Worm (Caenorhabditis elegans) whole organism, L1 larva: ENCODE data around the gene fbxb-91.

Experiments used
- C34B4.2 ChIP-seq: sonication (generic microtip); optimal IDR thresholded peaks from 2 replicates; lab custom pipeline; 2017; ENCODE audit warnings: mild to moderate bottlenecking, missing genetic modification characterization, missing compliant biosample characterization
- Y116A8C.19 ChIP-seq: sonication (generic microtip); optimal IDR thresholded peaks from 2 replicates; lab custom pipeline; 2016; ENCODE audit warnings: missing compliant biosample characterization, missing genetic modification characterization, borderline replicate concordance
- aha-1 ChIP-seq: fragments of 150-350 bp; optimal IDR thresholded peaks from 2 replicates; lab custom pipeline; 2014; ENCODE audit warnings: missing biosample characterization, missing genetic modification characterization
- ceh-82 ChIP-seq, 3 experiments: fragments of 150-350 bp in 1 of 3; sonication (generic microtip) in 2 of 3; optimal IDR thresholded peaks; 2 replicates each; lab custom pipeline; 2014 to 2017; ENCODE audit warnings: missing biosample characterization in 3 of 3, missing genetic modification characterization in 3 of 3
- dsc-1 ChIP-seq: sonication (generic microtip); optimal IDR thresholded peaks from 2 replicates; lab custom pipeline; 2016; ENCODE audit warnings: mild to moderate bottlenecking, missing genetic modification characterization, missing compliant biosample characterization
- efl-3 ChIP-seq: fragments of 200-800 bp; sonication (Bioruptor generic); optimal IDR thresholded peaks from 2 replicates; lab custom pipeline; 2018; ENCODE audit warnings: mild to moderate bottlenecking, missing genetic modification characterization, missing compliant biosample characterization
- egl-13 ChIP-seq: sonication (generic microtip); optimal IDR thresholded peaks from 2 replicates; lab custom pipeline; 2016; ENCODE audit warnings: missing genotype, missing genetic modification reagents, missing genetic modification characterization, missing compliant biosample characterization
- fkh-10 ChIP-seq: sonication (generic microtip); optimal IDR thresholded peaks from 2 replicates; lab custom pipeline; 2017; ENCODE audit warnings: missing biosample characterization, missing genetic modification reagents, missing genetic modification characterization
- fkh-8 ChIP-seq: sonication (generic microtip); optimal IDR thresholded peaks from 2 replicates; lab custom pipeline; 2016; ENCODE audit warnings: mild to moderate bottlenecking, missing genetic modification characterization, missing compliant biosample characterization
- fos-1 ChIP-seq: fragments of 150-350 bp; optimal IDR thresholded peaks from 2 replicates; lab custom pipeline; 2014; ENCODE audit warnings: missing biosample characterization, missing genetic modification characterization
- hlh-17 ChIP-seq: fragments of 200-800 bp; sonication (Bioruptor generic); optimal IDR thresholded peaks from 2 replicates; lab custom pipeline; 2018; ENCODE audit warnings: missing genetic modification characterization, mild to moderate bottlenecking, missing compliant biosample characterization, moderate library complexity, borderline replicate concordance
- jun-1 ChIP-seq: fragments of 150-350 bp; optimal IDR thresholded peaks from 2 replicates; lab custom pipeline; 2014; ENCODE audit warnings: missing biosample characterization, missing genetic modification reagents, missing genetic modification characterization
- lin-14 ChIP-seq: fragments of 200-800 bp; sonication (Bioruptor generic); optimal IDR thresholded peaks from 2 replicates; lab custom pipeline; 2018; ENCODE audit warnings: mild to moderate bottlenecking, missing genetic modification characterization, moderate library complexity, missing compliant biosample characterization
- lin-35 ChIP-seq, 2 experiments: fragments of 150-350 bp; optimal IDR thresholded peaks; 2 replicates each; lab custom pipeline; 2014; ENCODE audit warnings: missing biosample characterization in 2 of 2, missing genetic modification characterization in 2 of 2, missing genetic modification reagents in 2 of 2
- lin-39 ChIP-seq: fragments of 150-350 bp; optimal IDR thresholded peaks from 2 replicates; lab custom pipeline; 2014; ENCODE audit warnings: missing biosample characterization, missing genetic modification reagents, missing genetic modification characterization
- lsy-2 ChIP-seq, 2 experiments: fragments of 150-350 bp; optimal IDR thresholded peaks; 2 replicates each; lab custom pipeline; 2014; ENCODE audit warnings: missing biosample characterization in 2 of 2, missing genetic modification characterization in 2 of 2
- mep-1 ChIP-seq: fragments of 150-350 bp; optimal IDR thresholded peaks from 2 replicates; lab custom pipeline; 2014; ENCODE audit warnings: missing biosample characterization, missing genetic modification characterization
- nhr-19 ChIP-seq: fragments of 200-800 bp; sonication (Bioruptor generic); conservative IDR thresholded peaks from 2 replicates; pipeline ENCODE4 v1.3.6; 2022; ENCODE audit warnings: missing genetic modification characterization, missing compliant biosample characterization
- nhr-20 ChIP-seq: sonication (generic microtip); optimal IDR thresholded peaks from 2 replicates; lab custom pipeline; 2016; ENCODE audit warnings: mild to moderate bottlenecking, missing genetic modification characterization, missing compliant biosample characterization
- nhr-71 ChIP-seq: sonication (generic microtip); optimal IDR thresholded peaks from 2 replicates; lab custom pipeline; 2016; ENCODE audit warnings: mild to moderate bottlenecking, missing genetic modification characterization, moderate library complexity, missing compliant biosample characterization
- nhr-77 ChIP-seq: fragments of 150-350 bp; optimal IDR thresholded peaks from 2 replicates; lab custom pipeline; 2014; ENCODE audit warnings: missing biosample characterization, missing genetic modification characterization
- nhr-85 ChIP-seq: sonication (generic microtip); peaks from one replicate; lab custom pipeline; 2016; ENCODE audit warnings: missing genetic modification characterization, inconsistent platforms, missing compliant biosample characterization
- nhr-90 ChIP-seq: sonication (generic microtip); optimal IDR thresholded peaks from 2 replicates; lab custom pipeline; 2016; ENCODE audit warnings: mild to moderate bottlenecking, missing genetic modification characterization, missing compliant biosample characterization; ENCODE audit not compliant: poor library complexity
- rnt-1 ChIP-seq: sonication (generic microtip); optimal IDR thresholded peaks from 2 replicates; lab custom pipeline; 2016; ENCODE audit warnings: mild to moderate bottlenecking, missing genetic modification characterization, moderate library complexity, missing compliant biosample characterization
- snpc-4 ChIP-seq: fragments of 150-350 bp; optimal IDR thresholded peaks from 2 replicates; lab custom pipeline; 2014; ENCODE audit warnings: missing biosample characterization, missing genetic modification characterization
- snu-23 ChIP-seq: sonication (generic microtip); optimal IDR thresholded peaks from 2 replicates; lab custom pipeline; 2016; ENCODE audit warnings: missing genetic modification characterization, missing compliant biosample characterization
- sptf-1 ChIP-seq: fragments of 150-350 bp; optimal IDR thresholded peaks from 2 replicates; lab custom pipeline; 2014; ENCODE audit warnings: missing biosample characterization, missing genetic modification characterization
- sup-37 ChIP-seq: fragments of 200-800 bp; sonication (Bioruptor generic); optimal IDR thresholded peaks from 2 replicates; lab custom pipeline; 2018; ENCODE audit warnings: mild to moderate bottlenecking, missing genetic modification characterization, missing compliant biosample characterization
- tbx-2 ChIP-seq: sonication (generic microtip); optimal IDR thresholded peaks from 2 replicates; lab custom pipeline; 2016; ENCODE audit warnings: missing genetic modification characterization, missing compliant biosample characterization
- unc-130 ChIP-seq: fragments of 150-350 bp; optimal IDR thresholded peaks from 2 replicates; lab custom pipeline; 2017; ENCODE audit warnings: missing biosample characterization, missing genetic modification characterization, inconsistent platforms
- unc-86 ChIP-seq: sonication (generic microtip); optimal IDR thresholded peaks from 2 replicates; lab custom pipeline; 2016; ENCODE audit warnings: missing genetic modification characterization, missing compliant biosample characterization
- xbp-1 ChIP-seq: sonication (generic microtip); optimal IDR thresholded peaks from 2 replicates; lab custom pipeline; 2016; ENCODE audit warnings: missing genetic modification characterization, missing compliant biosample characterization
- zag-1 ChIP-seq: fragments of 150-350 bp; optimal IDR thresholded peaks from 2 replicates; lab custom pipeline; 2014; ENCODE audit warnings: missing biosample characterization, missing genetic modification characterization
- ztf-11 ChIP-seq, 2 experiments: sonication (generic microtip); optimal IDR thresholded peaks; 2 replicates each; lab custom pipeline; 2016 to 2017; ENCODE audit warnings: missing genetic modification characterization in 2 of 2, missing biosample characterization in 1 of 2, missing compliant biosample characterization in 1 of 2

fbxb-91 gene

ce11 chrII:3753598-3753997, 3.0 kb upstream of the fbxb-91 start, which contains the start of gene rcd-1:
TSS of gene rcd-1 (plus strand) at chrII:3753898.
- no peak for TF ChIP-seq nhr-19
- no peak for TF ChIP-seq sup-37 (GFP tag; lab: Kevin White, UChicago)
- TF ChIP-seq lin-14 (GFP tag; lab: Kevin White, UChicago), result no peak
- no peak for TF ChIP-seq jun-1 (tag; lab: Kevin White, UChicago)
- TF ChIP-seq lin-35 (GFP tag; optimal IDR thresholded peaks at IDR 0.05; lab: Kevin White, UChicago), result no peak
- no peak for TF ChIP-seq snpc-4 (tag; lab: Kevin White, UChicago)
- no peak for TF ChIP-seq xbp-1 (tag; lab: Kevin White, UChicago)
- TF ChIP-seq nhr-77 (tag; lab: Kevin White, UChicago), result no peak
- no peak for TF ChIP-seq tbx-2 (tag; lab: Kevin White, UChicago)
- no peak for TF ChIP-seq fkh-8 (tag; lab: Kevin White, UChicago)
- TF ChIP-seq C34B4.2 (tag; lab: Kevin White, UChicago), result no peak
- no peak for TF ChIP-seq ztf-11 (tag; optimal IDR thresholded peaks at IDR 0.05; lab: Kevin White, UChicago)
- no peak for TF ChIP-seq aha-1 (tag; lab: Kevin White, UChicago)
- no peak for TF ChIP-seq nhr-20 (tag; lab: Kevin White, UChicago)
- no peak for TF ChIP-seq nhr-85
- no peak for TF ChIP-seq efl-3 (GFP tag; lab: Kevin White, UChicago)

- no peak for TF ChIP-seq nhr-20 (tag; lab: Kevin White, UChicago)
- TF ChIP-seq unc-130 (tag; lab: Kevin White, UChicago), result no peak
- TF ChIP-seq nhr-71 (tag; lab: Kevin White, UChicago), result no peak
Observed at ce11 chrII:3752184-3752583, 1.6 kb upstream of the fbxb-91 start, which contains the start of gene sdz-11. TSS of gene sdz-11 (minus strand) at chrII:3752284.

- no peak for TF ChIP-seq fkh-10
- TF ChIP-seq lsy-2 (tag; optimal IDR thresholded peaks at IDR 0.05; lab: Kevin White, UChicago), result no peak
- no peak for TF ChIP-seq fos-1 (tag; lab: Kevin White, UChicago)
- TF ChIP-seq ztf-11 (tag; optimal IDR thresholded peaks at IDR 0.05; lab: Kevin White, UChicago), result no peak
- no peak for TF ChIP-seq nhr-90 (tag; lab: Kevin White, UChicago)
- no peak for TF ChIP-seq mep-1 (tag; lab: Kevin White, UChicago)
- TF ChIP-seq zag-1 (tag; lab: Kevin White, UChicago), result no peak
- no peak for TF ChIP-seq snu-23 (GFP tag; lab: Kevin White, UChicago)
- no peak for TF ChIP-seq nhr-71 (tag; lab: Kevin White, UChicago)
- no peak for TF ChIP-seq hlh-17 (GFP tag; lab: Kevin White, UChicago)
- no peak for TF ChIP-seq rnt-1 (tag; lab: Kevin White, UChicago)
- TF ChIP-seq lin-39 (tag; lab: Kevin White, UChicago), result no peak
- no peak for TF ChIP-seq sptf-1 (tag; lab: Kevin White, UChicago)
- no peak for TF ChIP-seq dsc-1 (tag; lab: Kevin White, UChicago)
- TF ChIP-seq, all 84 proteins: peak for 0
Observed at ce11 chrII:3748719-3749118, 1.9 kb downstream of the fbxb-91 start, which contains the start of gene fbxb-90. TSS of gene fbxb-90 (minus strand) at chrII:3748819.

- TF ChIP-seq Y116A8C.19, result no peak
- TF ChIP-seq C34B4.2 (tag; lab: Kevin White, UChicago), result no peak
- TF ChIP-seq nhr-90 (tag; lab: Kevin White, UChicago), result no peak
- TF ChIP-seq lin-14 (GFP tag; lab: Kevin White, UChicago), result no peak
- TF ChIP-seq unc-86 (tag; lab: Kevin White, UChicago), result no peak
- no peak for TF ChIP-seq fkh-10
- no peak for TF ChIP-seq sptf-1 (tag; lab: Kevin White, UChicago)
- no peak for TF ChIP-seq egl-13 (tag; lab: Kevin White, UChicago)
- no peak for TF ChIP-seq zag-1 (tag; lab: Kevin White, UChicago)
- TF ChIP-seq ztf-11 (tag; optimal IDR thresholded peaks at IDR 0.05; lab: Kevin White, UChicago), result no peak
- TF ChIP-seq mep-1 (tag; lab: Kevin White, UChicago), result no peak
- no peak for TF ChIP-seq sup-37 (GFP tag; lab: Kevin White, UChicago)
- no peak for TF ChIP-seq ceh-82 (tag; optimal IDR thresholded peaks at IDR 0.05; lab: Kevin White, UChicago)
- no peak for TF ChIP-seq nhr-77 (tag; lab: Kevin White, UChicago)
Observed at ce11 chrII:3747405-3747804, 3.2 kb downstream of the fbxb-91 start, which contains the start of gene fbxb-92. TSS of gene fbxb-92 (minus strand) at chrII:3747505.
